Fruit fly (Drosophila melanogaster): Measurements from ENCODE around the gene tgo.

The tgo gene

dm6 chr3R:8992928-8993579 lies 26.8 kb downstream of the tgo start, which contains the start of gene CG11975 (continued):
- TF ChIP-seq CG32532 (GFP tag; IDR thresholded peaks at IDR 0.05) (peak; percentile 73), sens-2 (GFP tag; IDR thresholded peaks at IDR 0.05) (peak; percentile 48; the same call in 1 of the 2 replicates), twi (tag; optimal IDR thresholded peaks at IDR 0.05) (peak; percentile 63), sqz (GFP tag; optimal IDR thresholded peaks at IDR 0.05) (no peak), stwl (tag; optimal IDR thresholded peaks at IDR 0.05) (peak; percentile 62), CG34376 (GFP tag; optimal IDR thresholded peaks at IDR 0.05) (peak; percentile 79), zen (tag; optimal IDR thresholded peaks at IDR 0.05) (peak; percentile 65), CG15696 (tag; optimal IDR thresholded peaks at IDR 0.05) (peak; percentile 62), CG4820 (GFP tag; optimal IDR thresholded peaks at IDR 0.05) (peak; percentile 70), Dip2 (GFP tag; IDR thresholded peaks at IDR 0.05) (no peak), CG18011 (GFP tag; optimal IDR thresholded peaks at IDR 0.05) (peak; percentile 78), CG7556 (GFP tag; optimal IDR thresholded peaks at IDR 0.05) (peak; percentile 62), Bdp1 (GFP tag; optimal IDR thresholded peaks at IDR 0.05) (peak; percentile 75), CG18262 (tag; optimal IDR thresholded peaks at IDR 0.05) (peak; percentile 70), chif (GFP tag; optimal IDR thresholded peaks at IDR 0.05) (peak; percentile 72 to 81), Dref (GFP tag; IDR thresholded peaks at IDR 0.05) (peak; percentile 67), CG5245 (GFP tag; optimal IDR thresholded peaks at IDR 0.05) (peak; percentile 56), CG8388 (GFP tag; optimal IDR thresholded peaks at IDR 0.05) (peak; percentile 46), trh (GFP tag; optimal IDR thresholded peaks at IDR 0.05) (peak; percentile 67), knrl (GFP tag; IDR thresholded peaks at IDR 0.05; ENCODE audit: partially characterized antibody) (peak; percentile 77), CG13894 (tag; optimal IDR thresholded peaks at IDR 0.05) (no peak), cato (GFP tag; optimal IDR thresholded peaks at IDR 0.05; ENCODE audit: borderline replicate concordance) (peak; percentile 55), sima (GFP tag; optimal IDR thresholded peaks at IDR 0.05) (peak; percentile 66), hb (GFP tag; IDR thresholded peaks at IDR 0.05; ENCODE audit: partially characterized antibody) (0 out of 3 replicates have a peak, but pooled peaks have one; percentile 11), wdn (GFP tag; IDR thresholded peaks at IDR 0.05) (peak; percentile 24; the same call in 1 of the 2 replicates), ase (GFP tag; IDR thresholded peaks at IDR 0.05) (0 out of 3 replicates have a peak, but pooled peaks have one; percentile 38), emc (GFP tag; optimal IDR thresholded peaks at IDR 0.05) (peak; percentile 36), unpg (GFP tag; optimal IDR thresholded peaks at IDR 0.05) (no peak), CG7786 (GFP tag; optimal IDR thresholded peaks at IDR 0.05) (peak; percentile 90), CG32767 (GFP tag; IDR thresholded peaks at IDR 0.05) (no peak), amos (GFP tag; IDR thresholded peaks at IDR 0.05; ENCODE audit: partially characterized antibody) (peak; percentile 64), CG17912 (GFP tag; optimal IDR thresholded peaks at IDR 0.05) (no peak), Hmx (GFP tag; optimal IDR thresholded peaks at IDR 0.05) (no peak), CG8089 (GFP tag; optimal IDR thresholded peaks at IDR 0.05) (peak; percentile 57), pum (GFP tag; optimal IDR thresholded peaks at IDR 0.05) (peak; percentile 81), CG14710 (tag; optimal IDR thresholded peaks at IDR 0.05) (peak; percentile 81), CG15601 (tag; optimal IDR thresholded peaks at IDR 0.05) (peak; percentile 60), fu2 (GFP tag; optimal IDR thresholded peaks at IDR 0.05) (peak; percentile 85), CG34422 (GFP tag; IDR thresholded peaks at IDR 0.05) (peak; percentile 69; the same call in 1 of the 3 replicates), Nf-YA (GFP tag; IDR thresholded peaks at IDR 0.05) (0 out of 2 replicates have a peak, but pooled peaks have one; percentile 27), CG12942 (GFP tag; optimal IDR thresholded peaks at IDR 0.05) (peak; percentile 87), dmrt99B (tag; optimal IDR thresholded peaks at IDR 0.05) (no peak), tin (GFP tag; optimal IDR thresholded peaks at IDR 0.05) (peak; percentile 71), sc (optimal IDR thresholded peaks at IDR 0.05) (no peak), sc (GFP tag; optimal IDR thresholded peaks at IDR 0.05) (no peak), br (optimal IDR thresholded peaks at IDR 0.05) (no peak), Ssrp (tag; optimal IDR thresholded peaks at IDR 0.05) (peak; percentile 41), PHDP (tag; optimal IDR thresholded peaks at IDR 0.05) (peak; percentile 70), CG4404 (GFP tag; IDR thresholded peaks at IDR 0.05) (peak; percentile 44; the same call in 1 of the 2 replicates), CG4424 (GFP tag; optimal IDR thresholded peaks at IDR 0.05) (peak; percentile 77)

Measured in whole organism, embryonic.